Worm (Caenorhabditis elegans) whole organism, L4 larva: ENCODE data around the gene F36D3.14.

Source experiments
- R02D3.7 ChIP-seq: fragments of 150-350 bp; sonication (generic microtip); optimal IDR thresholded peaks from 3 replicates; lab custom pipeline; 2014; ENCODE audit warnings: missing biosample characterization, missing genetic modification characterization
- egl-27 ChIP-seq: sonication (generic microtip); optimal IDR thresholded peaks from 3 replicates; lab custom pipeline; 2017; ENCODE audit warnings: missing biosample characterization, missing genetic modification reagents, missing genetic modification characterization
- fkh-10 ChIP-seq: fragments of 150-350 bp; optimal IDR thresholded peaks from 2 replicates; lab custom pipeline; 2014; ENCODE audit warnings: missing biosample characterization, missing genetic modification reagents, missing genetic modification characterization
- jun-1 ChIP-seq: fragments of 150-350 bp; optimal IDR thresholded peaks from 2 replicates; lab custom pipeline; 2014; ENCODE audit warnings: missing biosample characterization, missing genetic modification reagents, missing genetic modification characterization
- lsy-2 ChIP-seq, 2 experiments: fragments of 150-350 bp in 1 of 2; sonication (generic microtip) in 1 of 2; optimal IDR thresholded peaks; 2 replicates each; lab custom pipeline; 2014 to 2017; ENCODE audit warnings: missing biosample characterization in 2 of 2, missing genetic modification characterization in 2 of 2
- nhr-10 ChIP-seq: fragments of 150-350 bp; optimal IDR thresholded peaks from 2 replicates; lab custom pipeline; 2014; ENCODE audit warnings: missing biosample characterization, missing genetic modification characterization
- nhr-77 ChIP-seq: fragments of 150-350 bp; optimal IDR thresholded peaks from 2 replicates; lab custom pipeline; 2014; ENCODE audit warnings: missing biosample characterization, missing genetic modification characterization
- pqm-1 ChIP-seq: sonication (generic microtip); optimal IDR thresholded peaks from 2 replicates; lab custom pipeline; 2017; ENCODE audit warnings: missing biosample characterization, missing genetic modification characterization
- zag-1 ChIP-seq: fragments of 150-350 bp; optimal IDR thresholded peaks from 2 replicates; lab custom pipeline; 2014; ENCODE audit warnings: missing biosample characterization, missing genetic modification characterization

ce11 chrV:16499006-16499405, 4.1 kb downstream of the F36D3.14 start, which contains the start of gene F36D3.1:
- TF ChIP-seq lsy-2 (tag; optimal IDR thresholded peaks at IDR 0.05; lab: Kevin White, UChicago) (no peak), pqm-1 (tag; lab: Kevin White, UChicago) (no peak), R02D3.7 (tag; lab: Kevin White, UChicago) (no peak), zag-1 (no peak), nhr-10 (no peak), nhr-77 (tag; lab: Kevin White, UChicago) (no peak), egl-27 (no peak), fkh-10 (no peak), jun-1 (no peak)
